Worm (Caenorhabditis elegans): Measurements from ENCODE around the gene F46C5.1.

The F46C5.1 gene

ce11 chrII:8821140-8821595, at the start of gene F46C5.1:
F46C5.1 (minus strand) TSS chrII:8821190.
- TF ChIP-seq nhr-129 (tag; optimal IDR thresholded peaks at IDR 0.05) (no peak), F13H6.1 (tag; optimal IDR thresholded peaks at IDR 0.05) (no peak), nhr-237 (tag; optimal IDR thresholded peaks at IDR 0.05) (no peak), nhr-12 (tag; optimal IDR thresholded peaks at IDR 0.05) (no peak), ceh-82 (tag; optimal IDR thresholded peaks at IDR 0.05) (no peak), nhr-6 (tag; optimal IDR thresholded peaks at IDR 0.05) (no peak), ceh-16 (tag; optimal IDR thresholded peaks at IDR 0.05) (no peak), mdl-1 (tag; optimal IDR thresholded peaks at IDR 0.05) (no peak), Y55F3AM.14 (GFP tag; optimal IDR thresholded peaks at IDR 0.05) (no peak), unc-39 (tag; optimal IDR thresholded peaks at IDR 0.05) (no peak), mab-5 (tag; optimal IDR thresholded peaks at IDR 0.05) (no peak), R02D3.7 (tag; optimal IDR thresholded peaks at IDR 0.05) (no peak), nhr-25 (tag; optimal IDR thresholded peaks at IDR 0.05) (no peak), gmeb-1 (tag; optimal IDR thresholded peaks at IDR 0.05) (no peak), zag-1 (tag; optimal IDR thresholded peaks at IDR 0.05) (no peak), lin-11 (tag; optimal IDR thresholded peaks at IDR 0.05) (no peak)

ce11 chrII:8866844-8867243, 45.9 kb upstream of the F46C5.1 start:
- TF ChIP-seq lin-13 (GFP tag; optimal IDR thresholded peaks at IDR 0.05) (no peak), lsy-2 (tag; optimal IDR thresholded peaks at IDR 0.05) (no peak), C34F6.9 (tag; optimal IDR thresholded peaks at IDR 0.05) (no peak), crh-2 (tag; optimal IDR thresholded peaks at IDR 0.05) (peak; percentile 9), nhr-77 (tag; optimal IDR thresholded peaks at IDR 0.05) (no peak), unc-62 (GFP tag; optimal IDR thresholded peaks at IDR 0.05) (no peak), nhr-10 (tag; optimal IDR thresholded peaks at IDR 0.05) (no peak), fos-1 (tag; optimal IDR thresholded peaks at IDR 0.05) (peak; percentile 93)

- TF ChIP-seq ztf-4 (tag; optimal IDR thresholded peaks at IDR 0.05) (no peak), fos-1 (tag; optimal IDR thresholded peaks at IDR 0.05) (no peak), sem-4 (tag; optimal IDR thresholded peaks at IDR 0.05) (no peak), snpc-4 (tag; optimal IDR thresholded peaks at IDR 0.05) (no peak), ZK546.5 (tag; optimal IDR thresholded peaks at IDR 0.05) (no peak), ceh-16 (tag; optimal IDR thresholded peaks at IDR 0.05) (no peak), nhr-23 (tag; optimal IDR thresholded peaks at IDR 0.05) (no peak), nhr-21 (tag; optimal IDR thresholded peaks at IDR 0.05) (no peak), elt-3 (tag; optimal IDR thresholded peaks at IDR 0.05) (no peak), crh-2 (tag; optimal IDR thresholded peaks at IDR 0.05) (no peak), ceh-82 (tag; optimal IDR thresholded peaks at IDR 0.05) (no peak), ztf-11 (tag; optimal IDR thresholded peaks at IDR 0.05) (no peak), ama-1 (optimal IDR thresholded peaks at IDR 0.05) (no peak), nhr-129 (tag; optimal IDR thresholded peaks at IDR 0.05) (no peak)
These were observed 44.1 kb upstream of the F46C5.1 start, which contains the start of gene npr-20 for ce11 chrII:8865078-8865477. npr-20 (minus strand) TSS chrII:8865178.

ce11 chrII:8859596-8859995, 38.6 kb upstream of the F46C5.1 start, which contains the start of gene snb-6:
snb-6 (minus strand) TSS chrII:8859696.
- TF ChIP-seq peb-1 (tag; optimal IDR thresholded peaks at IDR 0.05) = no peak

- TF ChIP-seq nhr-12 (tag; optimal IDR thresholded peaks at IDR 0.05) (no peak), sma-9 (GFP tag; optimal IDR thresholded peaks at IDR 0.05) (no peak), sma-9 (tag; optimal IDR thresholded peaks at IDR 0.05) (no peak), nhr-25 (tag; optimal IDR thresholded peaks at IDR 0.05) (no peak), nhr-23 (tag; optimal IDR thresholded peaks at IDR 0.05) (no peak), sem-4 (tag; optimal IDR thresholded peaks at IDR 0.05) (no peak), mdl-1 (tag; optimal IDR thresholded peaks at IDR 0.05) (no peak), egl-27 (tag; optimal IDR thresholded peaks at IDR 0.05) (no peak), sma-3 (GFP tag; optimal IDR thresholded peaks at IDR 0.05) (no peak), F13H6.1 (tag; optimal IDR thresholded peaks at IDR 0.05) (no peak), R02D3.7 (tag; optimal IDR thresholded peaks at IDR 0.05) (no peak), unc-62 (GFP tag; optimal IDR thresholded peaks at IDR 0.05) (no peak), mab-5 (tag; optimal IDR thresholded peaks at IDR 0.05) (no peak)
These were observed 36.1 kb upstream of the F46C5.1 start for ce11 chrII:8857074-8857473.

All from whole organism, L2 larva.